Fruit fly (Drosophila melanogaster) whole organism, prepupa: Measurements from ENCODE around the gene CG14834.
A peak's percentile ranks its signal among the peaks of the same experiment; 100 is the strongest.

Experiments used
- CG10631 ChIP-seq: fragments of 200-800 bp; sonication (Bioruptor generic); optimal IDR thresholded peaks from 2 replicates; lab custom pipeline; 2016; ENCODE audit warnings: missing biosample characterization, missing genetic modification characterization
- CG11294 ChIP-seq: fragments of 200-800 bp; sonication (Bioruptor generic); IDR thresholded peaks from 2 replicates; pipeline ENCODE4 v1.3.6; 2022; ENCODE audit warnings: missing biosample characterization, missing genetic modification characterization
- CG11762 ChIP-seq: fragments of 200-800 bp; sonication (Bioruptor generic); optimal IDR thresholded peaks from 3 replicates; lab custom pipeline; 2016; ENCODE audit warnings: missing biosample characterization, missing genetic modification characterization; ENCODE audit not compliant: insufficient read depth
- CG11902 ChIP-seq: fragments of 200-800 bp; sonication (Bioruptor generic); optimal IDR thresholded peaks from 3 replicates; lab custom pipeline; 2016; ENCODE audit warnings: missing biosample characterization, missing genetic modification characterization
- CG1621 ChIP-seq: fragments of 200-800 bp; sonication (Bioruptor generic); optimal IDR thresholded peaks from 3 replicates; lab custom pipeline; 2018; ENCODE audit warnings: missing biosample characterization, mild to moderate bottlenecking, missing genetic modification characterization
- CG16779 ChIP-seq: fragments of 200-800 bp; sonication (Bioruptor generic); optimal IDR thresholded peaks from 3 replicates; lab custom pipeline; 2017; ENCODE audit warnings: missing biosample characterization, mild to moderate bottlenecking, missing genetic modification characterization
- CG3032 ChIP-seq: fragments of 200-800 bp; optimal IDR thresholded peaks from 2 replicates; lab custom pipeline; 2019; ENCODE audit warnings: missing biosample characterization, mild to moderate bottlenecking, missing genetic modification characterization, moderate library complexity
- CG31627 ChIP-seq: fragments of 200-800 bp; sonication (Bioruptor generic); optimal IDR thresholded peaks from 3 replicates; lab custom pipeline; 2016; ENCODE audit warnings: missing biosample characterization, missing genetic modification characterization
- CG6163 ChIP-seq: fragments of 200-800 bp; sonication (Bioruptor generic); IDR thresholded peaks from 3 replicates; pipeline ENCODE4 v1.3.6; 2022; ENCODE audit warnings: missing biosample characterization, missing genetic modification characterization
- CG6792 ChIP-seq: fragments of 200-800 bp; sonication (Bioruptor generic); optimal IDR thresholded peaks from 3 replicates; lab custom pipeline; 2016; ENCODE audit warnings: missing biosample characterization, missing genetic modification characterization
- CG6808 ChIP-seq: fragments of 200-800 bp; sonication (Bioruptor generic); optimal IDR thresholded peaks from 3 replicates; lab custom pipeline; 2017; ENCODE audit warnings: missing biosample characterization, missing genetic modification characterization, mild to moderate bottlenecking, moderate library complexity, missing genetic modification reagents
- CG6854 ChIP-seq: fragments of 200-800 bp; sonication (Bioruptor generic); optimal IDR thresholded peaks from 2 replicates; lab custom pipeline; 2017; ENCODE audit warnings: missing biosample characterization, mild to moderate bottlenecking, missing genetic modification characterization
- CG8632 ChIP-seq: fragments of 200-800 bp; sonication (Bioruptor generic); optimal IDR thresholded peaks from 3 replicates; lab custom pipeline; 2016; ENCODE audit warnings: missing biosample characterization, missing genetic modification characterization
- Eip75B ChIP-seq: fragments of 200-800 bp; sonication (Bioruptor generic); optimal IDR thresholded peaks from 3 replicates; lab custom pipeline; 2016; ENCODE audit warnings: missing biosample characterization, missing genetic modification characterization
- Eip93F ChIP-seq: fragments of 200-800 bp; sonication (Bioruptor generic); optimal IDR thresholded peaks from 2 replicates; lab custom pipeline; 2016; ENCODE audit warnings: missing biosample characterization, mild to moderate bottlenecking, missing genetic modification characterization
- Ets21C ChIP-seq: fragments of 200-800 bp; sonication (Bioruptor generic); optimal IDR thresholded peaks from 3 replicates; lab custom pipeline; 2016; ENCODE audit warnings: missing biosample characterization, missing genetic modification characterization
- Ets96B ChIP-seq: fragments of 200-800 bp; optimal IDR thresholded peaks from 2 replicates; lab custom pipeline; 2019; ENCODE audit warnings: missing biosample characterization, mild to moderate bottlenecking, missing genetic modification characterization, moderate library complexity
- Hr38 ChIP-seq: sonication (Bioruptor generic); optimal IDR thresholded peaks from 2 replicates; lab custom pipeline; 2016; ENCODE audit warnings: missing biosample characterization, missing genetic modification characterization
- Hr4 ChIP-seq: fragments of 200-800 bp; sonication (Bioruptor generic); optimal IDR thresholded peaks from 3 replicates; lab custom pipeline; 2016; ENCODE audit warnings: missing biosample characterization, missing genetic modification characterization
- Lpt ChIP-seq: fragments of 200-800 bp; sonication (Bioruptor generic); optimal IDR thresholded peaks from 3 replicates; lab custom pipeline; 2016; ENCODE audit warnings: missing biosample characterization, missing genetic modification characterization
- Smox ChIP-seq: fragments of 200-800 bp; sonication (Bioruptor generic); optimal IDR thresholded peaks from 3 replicates; lab custom pipeline; 2016; ENCODE audit warnings: missing biosample characterization, missing genetic modification characterization
- Sox14 ChIP-seq: fragments of 200-800 bp; sonication (Bioruptor generic); optimal IDR thresholded peaks from 3 replicates; lab custom pipeline; 2016; ENCODE audit warnings: missing biosample characterization, missing genetic modification characterization
- Sox15 ChIP-seq: fragments of 200-800 bp; sonication (Bioruptor generic); optimal IDR thresholded peaks from 3 replicates; lab custom pipeline; 2016; ENCODE audit warnings: missing biosample characterization, missing genetic modification characterization
- dac ChIP-seq: fragments of 200-800 bp; sonication (Bioruptor generic); optimal IDR thresholded peaks from 2 replicates; lab custom pipeline; 2017; ENCODE audit warnings: missing biosample characterization, mild to moderate bottlenecking, missing genetic modification characterization
- dsx ChIP-seq: fragments of 200-800 bp; optimal IDR thresholded peaks from 3 replicates; lab custom pipeline; 2019; ENCODE audit warnings: missing biosample characterization, mild to moderate bottlenecking, missing genetic modification characterization, moderate library complexity; ENCODE audit not compliant: poor library complexity, severe bottlenecking
- esn ChIP-seq: fragments of 200-800 bp; sonication (Bioruptor generic); optimal IDR thresholded peaks from 2 replicates; lab custom pipeline; 2016; ENCODE audit warnings: missing biosample characterization, mild to moderate bottlenecking, missing genetic modification characterization, moderate library complexity
- fkh ChIP-seq: fragments of 200-800 bp; sonication (Bioruptor generic); optimal IDR thresholded peaks from 3 replicates; lab custom pipeline; 2017; ENCODE audit warnings: missing biosample characterization, mild to moderate bottlenecking, missing genetic modification characterization, moderate library complexity
- net ChIP-seq: fragments of 200-800 bp; sonication (Bioruptor generic); optimal IDR thresholded peaks from 3 replicates; lab custom pipeline; 2016; ENCODE audit warnings: missing biosample characterization, missing genetic modification characterization
- ss ChIP-seq, 2 experiments: fragments of 200-800 bp; sonication (Bioruptor generic); optimal IDR thresholded peaks; 2 replicates in 1 of 2; 3 replicates in 1 of 2; lab custom pipeline; 2017 to 2018; ENCODE audit warnings: mild to moderate bottlenecking in 2 of 2, missing biosample characterization in 2 of 2, missing genetic modification characterization in 2 of 2, moderate library complexity in 1 of 2
- svp ChIP-seq: fragments of 200-800 bp; sonication (Bioruptor generic); peaks from one replicate; lab custom pipeline; 2016; ENCODE audit warnings: missing biosample characterization, missing genetic modification characterization
- vri ChIP-seq: fragments of 200-800 bp; sonication (Bioruptor generic); optimal IDR thresholded peaks from 3 replicates; lab custom pipeline; 2016; ENCODE audit warnings: missing biosample characterization, mild to moderate bottlenecking, missing genetic modification characterization

CG14834 gene

dm6 chr3L:7381359-7381976 is 34.5 kb upstream of the CG14834 start, which contains the start of the genes SMSr and smid (continued):
- TF ChIP-seq CG16779 (tag; lab: Kevin White, UChicago) (no peak), Ets21C (GFP tag; lab: Kevin White, UChicago) (peak; percentile 57), net (peak; percentile 19), Lpt (GFP tag; lab: Kevin White, UChicago) (peak; percentile 46), dac (GFP tag; lab: Kevin White, UChicago) (peak; percentile 2), CG31627 (GFP tag; lab: Kevin White, UChicago) (peak; percentile 70), Hr38 (GFP tag; lab: Kevin White, UChicago) (no peak), CG11294 (GFP tag; lab: Robert Waterston, UW) (no peak), CG6808 (GFP tag; lab: Kevin White, UChicago) (peak; percentile 5), CG10631 (GFP tag; lab: Kevin White, UChicago) (peak; percentile 55), CG6854 (GFP tag; lab: Kevin White, UChicago) (peak; percentile 44)

dm6 chr3L:7380395-7380794 is 33.5 kb upstream of the CG14834 start:
- TF ChIP-seq Ets96B (no peak), Hr4 (GFP tag; lab: Kevin White, UChicago) (no peak), dsx (GFP tag; lab: Kevin White, UChicago) (no peak), svp (GFP tag; lab: Kevin White, UChicago) (peak; percentile 97)

dm6 chr3L:7376830-7377229 is 29.9 kb upstream of the CG14834 start:
- TF ChIP-seq Ets21C (GFP tag; lab: Kevin White, UChicago), result no peak
- TF ChIP-seq Sox15 (GFP tag; lab: Kevin White, UChicago), result no peak
- TF ChIP-seq CG11902 (GFP tag; lab: Kevin White, UChicago), result no peak
- no peak for TF ChIP-seq Hr38 (GFP tag; lab: Kevin White, UChicago)

- TF ChIP-seq svp (GFP tag; lab: Kevin White, UChicago), result peak; percentile 6
- TF ChIP-seq vri, result peak; percentile 15
- TF ChIP-seq Sox14 (GFP tag; lab: Kevin White, UChicago), result no peak
- TF ChIP-seq, all 60 proteins: peak for 2
These were observed 29.2 kb upstream of the CG14834 start for dm6 chr3L:7376151-7376550.

dm6 chr3L:7371290-7371689 is 24.4 kb upstream of the CG14834 start:
- TF ChIP-seq Smox (GFP tag; lab: Kevin White, UChicago) (no peak), esn (GFP tag; lab: Kevin White, UChicago) (no peak), CG6163 (GFP tag; lab: Robert Waterston, UW) (no peak), CG1621 (tag; lab: Kevin White, UChicago) (peak; percentile 15), ss (GFP tag; optimal IDR thresholded peaks at IDR 0.05; lab: Kevin White, UChicago) (peak in 1 of 2 experiments; percentile 23), Eip75B (GFP tag; lab: Kevin White, UChicago) (no peak), Eip93F (no peak), CG6792 (no peak), CG11762 (GFP tag; lab: Kevin White, UChicago) (no peak), fkh (GFP tag; lab: Kevin White, UChicago) (no peak), net (no peak), CG8632 (GFP tag; lab: Kevin White, UChicago) (no peak), CG3032 (tag; lab: Kevin White, UChicago) (no peak)
